Worm (Caenorhabditis elegans) whole organism, L4 larva: ENCODE data around the gene sfxn-1.5.

Experiments used
- aha-1 ChIP-seq: fragments of 150-350 bp; peaks from one replicate; lab custom pipeline; 2014; ENCODE audit warnings: missing biosample characterization, missing genetic modification characterization
- aly-2 ChIP-seq: sonication (generic microtip); optimal IDR thresholded peaks from 2 replicates; lab custom pipeline; 2018; ENCODE audit warnings: missing biosample characterization, missing genetic modification characterization
- ceh-44 ChIP-seq: fragments of 200-800 bp; sonication (Bioruptor generic); IDR thresholded peaks from 2 replicates; pipeline ENCODE4 v1.3.6; 2022; ENCODE audit warnings: missing genetic modification reagents, missing genetic modification characterization, missing compliant biosample characterization
- ceh-62 ChIP-seq: sonication (generic microtip); optimal IDR thresholded peaks from 2 replicates; lab custom pipeline; 2017; ENCODE audit warnings: missing biosample characterization, missing genetic modification characterization
- daf-16 ChIP-seq, 3 experiments: sonication (generic microtip); optimal IDR thresholded peaks; 2 replicates each; lab custom pipeline; 2016 to 2017; ENCODE audit warnings: missing genetic modification characterization in 3 of 3, missing genetic modification reagents in 3 of 3, mild to moderate bottlenecking in 2 of 3, missing compliant biosample characterization in 2 of 3, missing biosample characterization in 1 of 3, moderate library complexity in 1 of 3
- daf-19 ChIP-seq: fragments of 200-800 bp; sonication (Bioruptor generic); conservative IDR thresholded peaks from 2 replicates; pipeline ENCODE4 v1.3.6; 2022; ENCODE audit warnings: missing genetic modification characterization, missing compliant biosample characterization
- daf-8 ChIP-seq: fragments of 200-800 bp; sonication (Bioruptor generic); IDR thresholded peaks from 2 replicates; pipeline ENCODE4 v1.3.6; 2022; ENCODE audit warnings: missing genetic modification characterization, missing compliant biosample characterization
- dmd-6 ChIP-seq: fragments of 200-800 bp; sonication (Bioruptor generic); IDR thresholded peaks from 2 replicates; pipeline ENCODE4 v1.3.6; 2022; ENCODE audit warnings: missing genetic modification reagents, missing genetic modification characterization, missing compliant biosample characterization
- dmd-9 ChIP-seq: fragments of 200-800 bp; sonication (Bioruptor generic); IDR thresholded peaks from 2 replicates; pipeline ENCODE4 v1.3.6; 2022; ENCODE audit warnings: missing genetic modification reagents, missing genetic modification characterization, missing compliant biosample characterization
- dpl-1 ChIP-seq: fragments of 150-350 bp; optimal IDR thresholded peaks from 2 replicates; lab custom pipeline; 2014; ENCODE audit warnings: missing biosample characterization, missing genetic modification reagents, missing genetic modification characterization
- duxl-1 ChIP-seq: sonication (generic microtip); optimal IDR thresholded peaks from 2 replicates; lab custom pipeline; 2016; ENCODE audit warnings: mild to moderate bottlenecking, missing genetic modification characterization, moderate library complexity, missing compliant biosample characterization; ENCODE audit not compliant: poor library complexity
- dve-1 ChIP-seq: sonication (generic microtip); optimal IDR thresholded peaks from 2 replicates; lab custom pipeline; 2017; ENCODE audit warnings: antibody characterized with exemption, mild to moderate bottlenecking, missing genetic modification characterization, missing compliant biosample characterization; ENCODE audit not compliant: insufficient read depth
- gei-8 ChIP-seq: fragments of 200-800 bp; sonication (Bioruptor generic); optimal IDR thresholded peaks from 2 replicates; lab custom pipeline; 2018; ENCODE audit warnings: mild to moderate bottlenecking, missing genetic modification characterization, missing compliant biosample characterization
- hif-1 ChIP-seq, 2 experiments: sonication (generic microtip); optimal IDR thresholded peaks; 2 replicates each; lab custom pipeline; 2016 to 2017; ENCODE audit warnings: missing compliant biosample characterization in 2 of 2, missing genetic modification characterization in 2 of 2, missing genetic modification reagents in 2 of 2, missing genotype in 2 of 2, mild to moderate bottlenecking in 1 of 2
- hlh-11 ChIP-seq: fragments of 200-800 bp; sonication (Bioruptor generic); optimal IDR thresholded peaks from 2 replicates; lab custom pipeline; 2018; ENCODE audit warnings: mild to moderate bottlenecking, missing genetic modification characterization, missing compliant biosample characterization
- hlh-30 ChIP-seq: sonication (generic microtip); optimal IDR thresholded peaks from 2 replicates; lab custom pipeline; 2017; ENCODE audit warnings: antibody characterized with exemption, mild to moderate bottlenecking, missing genetic modification characterization, missing compliant biosample characterization; ENCODE audit not compliant: insufficient read depth
- hmg-1.1 ChIP-seq: fragments of 200-800 bp; sonication (Bioruptor generic); IDR thresholded peaks from 2 replicates; pipeline ENCODE4 v1.3.6; 2022; ENCODE audit warnings: missing genetic modification reagents, missing genetic modification characterization, missing compliant biosample characterization
- lin-13 ChIP-seq: fragments of 150-350 bp; optimal IDR thresholded peaks from 2 replicates; lab custom pipeline; 2014; ENCODE audit warnings: missing biosample characterization, missing genetic modification reagents, missing genetic modification characterization
- lin-15B ChIP-seq: fragments of 150-350 bp; sonication (generic microtip); optimal IDR thresholded peaks from 3 replicates; lab custom pipeline; 2014; ENCODE audit warnings: missing biosample characterization, missing genetic modification characterization
- lin-39 ChIP-seq: fragments of 150-350 bp; optimal IDR thresholded peaks from 2 replicates; lab custom pipeline; 2014; ENCODE audit warnings: missing biosample characterization, missing genetic modification reagents, missing genetic modification characterization
- mep-1 ChIP-seq: fragments of 150-350 bp; sonication (generic microtip); optimal IDR thresholded peaks from 3 replicates; lab custom pipeline; 2014; ENCODE audit warnings: missing biosample characterization, missing genetic modification characterization
- mxl-3 ChIP-seq: fragments of 200-800 bp; sonication (Bioruptor generic); optimal IDR thresholded peaks from 2 replicates; lab custom pipeline; 2018; ENCODE audit warnings: mild to moderate bottlenecking, missing genetic modification characterization, missing compliant biosample characterization
- nhr-10 ChIP-seq: fragments of 150-350 bp; optimal IDR thresholded peaks from 2 replicates; lab custom pipeline; 2014; ENCODE audit warnings: missing biosample characterization, missing genetic modification characterization
- nhr-237 ChIP-seq: sonication (generic microtip); optimal IDR thresholded peaks from 2 replicates; lab custom pipeline; 2017; ENCODE audit warnings: missing biosample characterization, missing genetic modification characterization
- nhr-28 ChIP-seq: fragments of 150-350 bp; optimal IDR thresholded peaks from 2 replicates; lab custom pipeline; 2014; ENCODE audit warnings: missing biosample characterization, missing genetic modification characterization
- nhr-41 ChIP-seq: fragments of 200-800 bp; sonication (Bioruptor generic); IDR thresholded peaks from 2 replicates; pipeline ENCODE4 v1.3.6; 2022; ENCODE audit warnings: missing genetic modification reagents, missing genetic modification characterization, missing compliant biosample characterization
- nhr-48 ChIP-seq: sonication (generic microtip); optimal IDR thresholded peaks from 2 replicates; lab custom pipeline; 2016; ENCODE audit warnings: mild to moderate bottlenecking, missing genetic modification characterization, missing compliant biosample characterization
- nhr-77 ChIP-seq: fragments of 150-350 bp; optimal IDR thresholded peaks from 2 replicates; lab custom pipeline; 2014; ENCODE audit warnings: missing biosample characterization, missing genetic modification characterization
- pqm-1 ChIP-seq: sonication (generic microtip); optimal IDR thresholded peaks from 2 replicates; lab custom pipeline; 2017; ENCODE audit warnings: missing biosample characterization, missing genetic modification characterization
- spr-1 ChIP-seq: sonication (generic microtip); optimal IDR thresholded peaks from 2 replicates; lab custom pipeline; 2016; ENCODE audit warnings: mild to moderate bottlenecking, missing genetic modification characterization, missing compliant biosample characterization
- tag-97 ChIP-seq: fragments of 200-800 bp; sonication (Bioruptor generic); IDR thresholded peaks from 2 replicates; pipeline ENCODE4 v1.3.6; 2022; ENCODE audit warnings: missing genetic modification characterization, missing compliant biosample characterization
- tra-1 ChIP-seq: fragments of 200-800 bp; sonication (Bioruptor generic); IDR thresholded peaks from 2 replicates; pipeline ENCODE4 v1.3.6; 2022; ENCODE audit warnings: missing genetic modification reagents, missing genetic modification characterization, missing compliant biosample characterization
- unc-62 ChIP-seq, 3 experiments: fragments of 150-350 bp in 1 of 3; sonication (generic microtip); optimal IDR thresholded peaks in 2 of 3; peaks in 1 of 3; 1 replicate in 1 of 3; 2 replicates in 2 of 3; lab custom pipeline; 2014 to 2017; ENCODE audit warnings: missing biosample characterization in 3 of 3, missing genetic modification characterization in 3 of 3, missing genetic modification reagents in 3 of 3, missing genotype in 1 of 3

sfxn-1.5 gene

ce11 chrX:11693092-11693491 lies 31.6 kb upstream of the sfxn-1.5 start, which contains the start of gene smcl-1 (continued):
- no peak for TF ChIP-seq gei-8 (GFP tag; lab: Kevin White, UChicago)
- no peak for TF ChIP-seq nhr-10 (tag; lab: Kevin White, UChicago)
- TF ChIP-seq mep-1 (tag; lab: Kevin White, UChicago): no peak
- peak; percentile 55; the same call in 1 of the 2 replicates for TF ChIP-seq hmg-1.1 (GFP tag; lab: Robert Waterston, UW)
- TF ChIP-seq daf-8 (GFP tag; lab: Robert Waterston, UW): no peak
- TF ChIP-seq lin-15B (tag; lab: Kevin White, UChicago): no peak
- no peak for TF ChIP-seq nhr-237 (tag; lab: Kevin White, UChicago)
- TF ChIP-seq daf-16 (GFP tag; optimal IDR thresholded peaks at IDR 0.05; lab: Kevin White, UChicago): no peak
- no peak for TF ChIP-seq daf-16 (tag; optimal IDR thresholded peaks at IDR 0.05; lab: Kevin White, UChicago)
- peak; percentile 80 for TF ChIP-seq aha-1 (tag; lab: Kevin White, UChicago)
- TF ChIP-seq lin-13 (GFP tag; lab: Kevin White, UChicago): no peak

- TF ChIP-seq daf-19 (GFP tag; lab: Robert Waterston, UW): no peak
- TF ChIP-seq tra-1 (GFP tag; lab: Robert Waterston, UW): no peak
- TF ChIP-seq aha-1 (tag; lab: Kevin White, UChicago): peak; percentile 7
- no peak for TF ChIP-seq ceh-62 (tag; lab: Kevin White, UChicago)
- TF ChIP-seq, all 104 proteins: peak for 1
These were observed 28.6 kb upstream of the sfxn-1.5 start, which contains the start of the genes C44C10.10 and C44C10.5 for ce11 chrX:11690014-11690591. TSS of gene C44C10.10 (plus strand) at chrX:11690314. TSS of gene C44C10.5 (plus strand) at chrX:11690541.

ce11 chrX:11687836-11688319 lies 26.4 kb upstream of the sfxn-1.5 start, which contains the start of gene C44C10.7:
TSS of gene C44C10.7 (minus strand) at chrX:11688269.
- TF ChIP-seq dmd-9 (GFP tag; lab: Robert Waterston, UW): no peak
- peak in 1 of 2 experiments; percentile 97 for TF ChIP-seq unc-62 (GFP tag; optimal IDR thresholded peaks at IDR 0.05 in 1 of 2; lab: Kevin White, UChicago)
- TF ChIP-seq unc-62 (tag; optimal IDR thresholded peaks at IDR 0.05; lab: Kevin White, UChicago): no peak

- TF ChIP-seq dve-1: no peak
- TF ChIP-seq daf-8 (GFP tag; lab: Robert Waterston, UW): no peak
- no peak for TF ChIP-seq dpl-1 (GFP tag; lab: Kevin White, UChicago)
- TF ChIP-seq ceh-44 (GFP tag; lab: Robert Waterston, UW): no peak
- TF ChIP-seq duxl-1 (tag; lab: Kevin White, UChicago): no peak
These were observed 22.8 kb upstream of the sfxn-1.5 start, which contains the start of gene hnd-1 for ce11 chrX:11684261-11684660. TSS of gene hnd-1 (plus strand) at chrX:11684561.

ce11 chrX:11680851-11681250 lies 19.4 kb upstream of the sfxn-1.5 start, which contains the start of gene T04F8.7:
TSS of gene T04F8.7 (minus strand) at chrX:11680980.
- 0 out of 2 replicates have a peak, but pooled peaks have one; percentile 13 for TF ChIP-seq nhr-41 (GFP tag; lab: Robert Waterston, UW)
- no peak for TF ChIP-seq daf-8 (GFP tag; lab: Robert Waterston, UW)
- no peak for TF ChIP-seq tag-97 (GFP tag; lab: Robert Waterston, UW)
- TF ChIP-seq aly-2 (tag; lab: Kevin White, UChicago): no peak
- TF ChIP-seq spr-1 (tag; lab: Kevin White, UChicago): no peak
- TF ChIP-seq nhr-77 (tag; lab: Kevin White, UChicago): peak; percentile 13
- peak; percentile 65 for TF ChIP-seq hlh-30 (tag; lab: Kevin White, UChicago)
- no peak for TF ChIP-seq lin-39 (tag; lab: Kevin White, UChicago)
- TF ChIP-seq nhr-48 (tag; lab: Kevin White, UChicago): peak; percentile 38
- TF ChIP-seq nhr-28 (tag; lab: Kevin White, UChicago): peak; percentile 66
- no peak for TF ChIP-seq daf-16 (GFP tag; optimal IDR thresholded peaks at IDR 0.05; lab: Kevin White, UChicago)
- peak; percentile 87 for TF ChIP-seq daf-16 (tag; optimal IDR thresholded peaks at IDR 0.05; lab: Kevin White, UChicago)
- TF ChIP-seq dve-1: peak; percentile 75
- peak; percentile 50 for TF ChIP-seq pqm-1 (tag; lab: Kevin White, UChicago)
- peak; percentile 95 for TF ChIP-seq aha-1 (tag; lab: Kevin White, UChicago)
- TF ChIP-seq dmd-6 (GFP tag; lab: Robert Waterston, UW): peak; percentile 88
- no peak for TF ChIP-seq lin-15B (tag; lab: Kevin White, UChicago)
- 0 out of 2 replicates have a peak, but pooled peaks have one; percentile 42 for TF ChIP-seq tra-1 (GFP tag; lab: Robert Waterston, UW)
- peak in 1 of 2 experiments; percentile 32 for TF ChIP-seq hif-1 (tag; optimal IDR thresholded peaks at IDR 0.05; lab: Kevin White, UChicago)
- peak; percentile 85 for TF ChIP-seq hlh-11 (tag; lab: Kevin White, UChicago)
- TF ChIP-seq mxl-3 (GFP tag; lab: Kevin White, UChicago): peak; percentile 39
